Worm (Caenorhabditis elegans) whole organism, young adult: ENCODE data around the gene clec-219.

Source experiments
- B0019.2 ChIP-seq: fragments of 200-800 bp; sonication (Bioruptor generic); conservative IDR thresholded peaks from 2 replicates; pipeline ENCODE4 v1.3.6; 2022; ENCODE audit warnings: missing genetic modification reagents, missing genetic modification characterization, missing compliant biosample characterization
- F22D6.2 ChIP-seq: sonication (generic microtip); optimal IDR thresholded peaks from 2 replicates; lab custom pipeline; 2016; ENCODE audit warnings: mild to moderate bottlenecking, missing genetic modification characterization, missing compliant biosample characterization
- F23B12.7 ChIP-seq: sonication (generic microtip); optimal IDR thresholded peaks from 2 replicates; lab custom pipeline; 2017; ENCODE audit warnings: missing genetic modification characterization, mild to moderate bottlenecking, missing compliant biosample characterization, antibody characterized with exemption, moderate library complexity; ENCODE audit not compliant: insufficient read depth
- F52B5.7 ChIP-seq: sonication (generic microtip); optimal IDR thresholded peaks from 2 replicates; lab custom pipeline; 2016; ENCODE audit warnings: mild to moderate bottlenecking, missing genetic modification characterization, missing compliant biosample characterization
- Y95B8A.8 ChIP-seq: fragments of 200-800 bp; sonication (Bioruptor generic); IDR thresholded peaks from 2 replicates; pipeline ENCODE4 v1.3.6; 2022; ENCODE audit warnings: missing genetic modification reagents, missing genetic modification characterization, missing compliant biosample characterization
- ZK185.1 ChIP-seq: sonication (generic microtip); optimal IDR thresholded peaks from 2 replicates; lab custom pipeline; 2016; ENCODE audit warnings: mild to moderate bottlenecking, missing genetic modification characterization, missing compliant biosample characterization; ENCODE audit not compliant: poor library complexity, severe bottlenecking
- aptf-2 ChIP-seq: fragments of 200-800 bp; sonication (Bioruptor generic); conservative IDR thresholded peaks from 2 replicates; pipeline ENCODE4 v1.3.6; 2022; ENCODE audit warnings: missing genetic modification reagents, missing genetic modification characterization, missing compliant biosample characterization
- attf-6 ChIP-seq: fragments of 200-800 bp; sonication (Bioruptor generic); IDR thresholded peaks from 2 replicates; pipeline ENCODE4 v1.3.6; 2022; ENCODE audit warnings: missing genetic modification reagents, missing genetic modification characterization, missing compliant biosample characterization
- ceh-79 ChIP-seq: sonication (generic microtip); optimal IDR thresholded peaks from 2 replicates; lab custom pipeline; 2017; ENCODE audit warnings: mild to moderate bottlenecking, missing genetic modification characterization, missing compliant biosample characterization
- chd-7 ChIP-seq: sonication (generic microtip); optimal IDR thresholded peaks from 2 replicates; lab custom pipeline; 2016; ENCODE audit warnings: mild to moderate bottlenecking, missing genetic modification characterization, moderate library complexity, missing compliant biosample characterization
- die-1 ChIP-seq: sonication (generic microtip); optimal IDR thresholded peaks from 2 replicates; lab custom pipeline; 2016; ENCODE audit warnings: missing genotype, mild to moderate bottlenecking, missing genetic modification characterization, missing compliant biosample characterization
- dpl-1 ChIP-seq: fragments of 150-350 bp; optimal IDR thresholded peaks from 2 replicates; lab custom pipeline; 2014; ENCODE audit warnings: missing biosample characterization, missing genetic modification reagents, missing genetic modification characterization
- efl-1 ChIP-seq: fragments of 150-350 bp; optimal IDR thresholded peaks from 2 replicates; lab custom pipeline; 2014; ENCODE audit warnings: missing biosample characterization, missing genetic modification reagents, missing genetic modification characterization
- fkh-3 ChIP-seq: sonication (generic microtip); optimal IDR thresholded peaks from 2 replicates; lab custom pipeline; 2016; ENCODE audit warnings: mild to moderate bottlenecking, missing genetic modification characterization, missing compliant biosample characterization
- him-1 ChIP-seq: sonication (generic microtip); optimal IDR thresholded peaks from 2 replicates; lab custom pipeline; 2016; ENCODE audit warnings: missing genotype, missing genetic modification reagents, missing genetic modification characterization, missing compliant biosample characterization
- hlh-12 ChIP-seq: sonication (generic microtip); optimal IDR thresholded peaks from 2 replicates; lab custom pipeline; 2016; ENCODE audit warnings: missing genetic modification characterization, missing compliant biosample characterization
- hmg-1.2 ChIP-seq: fragments of 200-800 bp; sonication (Bioruptor generic); IDR thresholded peaks from 2 replicates; pipeline ENCODE4 v1.3.6; 2022; ENCODE audit warnings: missing genetic modification reagents, missing genetic modification characterization, missing compliant biosample characterization
- hrde-1 ChIP-seq: sonication (generic microtip); optimal IDR thresholded peaks from 2 replicates; lab custom pipeline; 2016; ENCODE audit warnings: missing genetic modification characterization, mild to moderate bottlenecking, missing compliant biosample characterization, moderate library complexity, missing genotype, missing genetic modification reagents, borderline replicate concordance
- let-607 ChIP-seq, 2 experiments: fragments of 200-800 bp in 1 of 2; sonication (Bioruptor generic) in 1 of 2; sonication (generic microtip) in 1 of 2; optimal IDR thresholded peaks; 2 replicates each; lab custom pipeline; 2016 to 2018; ENCODE audit warnings: mild to moderate bottlenecking in 2 of 2, missing compliant biosample characterization in 2 of 2, missing genetic modification characterization in 2 of 2, moderate library complexity in 2 of 2, missing genotype in 1 of 2
- lin-40 ChIP-seq: sonication (generic microtip); optimal IDR thresholded peaks from 2 replicates; lab custom pipeline; 2016; ENCODE audit warnings: missing genetic modification characterization, mild to moderate bottlenecking, missing compliant biosample characterization, missing genotype, missing genetic modification reagents
- lin-54 ChIP-seq: fragments of 200-800 bp; sonication (Bioruptor generic); optimal IDR thresholded peaks from 2 replicates; lab custom pipeline; 2018; ENCODE audit warnings: mild to moderate bottlenecking, missing genetic modification characterization, missing compliant biosample characterization
- lsl-1 ChIP-seq: fragments of 200-800 bp; sonication (Bioruptor generic); optimal IDR thresholded peaks from 2 replicates; lab custom pipeline; 2018; ENCODE audit warnings: mild to moderate bottlenecking, missing genetic modification characterization, moderate library complexity, missing compliant biosample characterization
- madf-10 ChIP-seq: sonication (generic microtip); optimal IDR thresholded peaks from 2 replicates; lab custom pipeline; 2016; ENCODE audit warnings: mild to moderate bottlenecking, missing genetic modification characterization, missing compliant biosample characterization
- madf-6 ChIP-seq: fragments of 200-800 bp; sonication (Bioruptor generic); IDR thresholded peaks from 2 replicates; pipeline ENCODE4 v1.3.6; 2022; ENCODE audit warnings: missing genetic modification reagents, missing genetic modification characterization, missing compliant biosample characterization
- mcd-1 ChIP-seq: fragments of 200-800 bp; sonication (Bioruptor generic); IDR thresholded peaks from 2 replicates; pipeline ENCODE4 v1.3.6; 2022; ENCODE audit warnings: missing genetic modification reagents, missing genetic modification characterization, missing compliant biosample characterization
- nfyb-1 ChIP-seq: fragments of 200-800 bp; sonication (Bioruptor generic); IDR thresholded peaks from 2 replicates; pipeline ENCODE4 v1.3.6; 2022; ENCODE audit warnings: missing genetic modification reagents, missing genetic modification characterization, missing compliant biosample characterization
- nhr-179 ChIP-seq: sonication (generic microtip); optimal IDR thresholded peaks from 2 replicates; lab custom pipeline; 2016; ENCODE audit warnings: mild to moderate bottlenecking, missing genetic modification characterization, missing compliant biosample characterization
- nhr-80 ChIP-seq: sonication (generic microtip); optimal IDR thresholded peaks from 2 replicates; lab custom pipeline; 2016; ENCODE audit warnings: missing genetic modification characterization, missing compliant biosample characterization
- rcor-1 ChIP-seq: fragments of 200-800 bp; sonication (Bioruptor generic); IDR thresholded peaks from 2 replicates; pipeline ENCODE4 v1.3.6; 2022; ENCODE audit warnings: missing genetic modification reagents, missing genetic modification characterization, missing compliant biosample characterization
- snpc-1.1 ChIP-seq: sonication (generic microtip); optimal IDR thresholded peaks from 2 replicates; lab custom pipeline; 2017; ENCODE audit warnings: missing genetic modification characterization, mild to moderate bottlenecking, missing compliant biosample characterization, antibody characterized with exemption, moderate library complexity, missing genotype, missing genetic modification reagents; ENCODE audit not compliant: insufficient read depth
- snpc-1.3 ChIP-seq: sonication (generic microtip); optimal IDR thresholded peaks from 2 replicates; lab custom pipeline; 2017; ENCODE audit warnings: missing genetic modification characterization, mild to moderate bottlenecking, missing compliant biosample characterization, antibody characterized with exemption, moderate library complexity, missing genotype, missing genetic modification reagents; ENCODE audit not compliant: insufficient read depth
- snpc-3.4 ChIP-seq: sonication (generic microtip); optimal IDR thresholded peaks from 2 replicates; lab custom pipeline; 2017; ENCODE audit warnings: missing genetic modification characterization, mild to moderate bottlenecking, missing compliant biosample characterization, antibody characterized with exemption, moderate library complexity, missing genotype, missing genetic modification reagents
- snpc-4 ChIP-seq, 5 experiments: fragments of 150-350 bp in 1 of 5; sonication (generic microtip) in 4 of 5; optimal IDR thresholded peaks; 2 replicates each; lab custom pipeline; 2014 to 2018; ENCODE audit warnings: missing genetic modification characterization in 5 of 5, missing biosample characterization in 3 of 5, antibody characterized with exemption in 2 of 5, mild to moderate bottlenecking in 2 of 5, missing compliant biosample characterization in 2 of 5, missing genotype in 2 of 5, moderate library complexity in 2 of 5, missing genetic modification reagents in 1 of 5
- xnd-1 ChIP-seq: sonication (generic microtip); optimal IDR thresholded peaks from 2 replicates; lab custom pipeline; 2016; ENCODE audit warnings: missing genotype, missing genetic modification reagents, missing genetic modification characterization, missing compliant biosample characterization
- zfh-2 ChIP-seq: fragments of 200-800 bp; sonication (Bioruptor generic); conservative IDR thresholded peaks from 2 replicates; pipeline ENCODE4 v1.3.6; 2022; ENCODE audit warnings: missing genetic modification reagents, missing genetic modification characterization, missing compliant biosample characterization
- zim-3 ChIP-seq: sonication (generic microtip); optimal IDR thresholded peaks from 2 replicates; lab custom pipeline; 2017; ENCODE audit warnings: mild to moderate bottlenecking, missing genetic modification characterization, moderate library complexity, missing compliant biosample characterization
- ztf-18 ChIP-seq: sonication (generic microtip); optimal IDR thresholded peaks from 2 replicates; lab custom pipeline; 2016; ENCODE audit warnings: missing genotype, mild to moderate bottlenecking, missing genetic modification characterization, missing compliant biosample characterization
- ztf-26 ChIP-seq: sonication (generic microtip); optimal IDR thresholded peaks from 2 replicates; lab custom pipeline; 2017; ENCODE audit warnings: missing genetic modification characterization, missing compliant biosample characterization
- ztf-28 ChIP-seq: fragments of 200-800 bp; sonication (Bioruptor generic); IDR thresholded peaks from 2 replicates; pipeline ENCODE4 v1.3.6; 2022; ENCODE audit warnings: missing genetic modification reagents, missing genetic modification characterization, missing compliant biosample characterization

The clec-219 gene

ce11 chrV:8357756-8358155, 39.5 kb downstream of the clec-219 start:
- TF ChIP-seq lin-54 (GFP tag; lab: Kevin White, UChicago) (peak; percentile 14), madf-6 (peak; percentile 19; the same call in 1 of the 2 replicates), let-607 (tag; optimal IDR thresholded peaks at IDR 0.05; lab: Kevin White, UChicago) (no peak), attf-6 (no peak), snpc-4 (GFP tag; optimal IDR thresholded peaks at IDR 0.05; lab: Kevin White, UChicago) (no peak), snpc-4 (tag; optimal IDR thresholded peaks at IDR 0.05; lab: Kevin White, UChicago) (peak in 1 of 4 experiments; percentile 35), hrde-1 (tag; lab: Kevin White, UChicago) (peak; percentile 39), ztf-18 (tag; lab: Kevin White, UChicago) (peak; percentile 25), B0019.2 (GFP tag; lab: Robert Waterston, UW) (no peak), nhr-179 (tag; lab: Kevin White, UChicago) (no peak)

ce11 chrV:8358702-8359101, 40.5 kb downstream of the clec-219 start:
- TF ChIP-seq fkh-3 (no peak), nhr-179 (tag; lab: Kevin White, UChicago) (no peak), F22D6.2 (tag; lab: Kevin White, UChicago) (no peak), ztf-28 (no peak), ceh-79 (tag; lab: Kevin White, UChicago) (no peak), ztf-18 (tag; lab: Kevin White, UChicago) (no peak), chd-7 (no peak), die-1 (no peak), mcd-1 (GFP tag; lab: Robert Waterston, UW) (no peak), nfyb-1 (GFP tag; lab: Robert Waterston, UW) (no peak), rcor-1 (no peak), F52B5.7 (tag; lab: Kevin White, UChicago) (no peak), Y95B8A.8 (GFP tag; lab: Robert Waterston, UW) (no peak), zim-3 (no peak), hmg-1.2 (no peak), lin-54 (GFP tag; lab: Kevin White, UChicago) (no peak), ztf-26 (tag; lab: Kevin White, UChicago) (no peak), madf-10 (no peak), hlh-12 (tag; lab: Kevin White, UChicago) (no peak)
- TF ChIP-seq, all 124 proteins: peak for 0

- TF ChIP-seq lin-40 (tag; lab: Kevin White, UChicago) (peak; percentile 67), ZK185.1 (tag; lab: Kevin White, UChicago) (peak; percentile 12), snpc-1.3 (tag; lab: Kevin White, UChicago) (peak; percentile 20), ztf-18 (tag; lab: Kevin White, UChicago) (peak; percentile 94), dpl-1 (peak; percentile 28), lsl-1 (peak; percentile 42), die-1 (no peak), zfh-2 (no peak), efl-1 (GFP tag; lab: Kevin White, UChicago) (peak; percentile 26), him-1 (tag; lab: Kevin White, UChicago) (peak; percentile 21), F23B12.7 (tag; lab: Kevin White, UChicago) (peak; percentile 74), snpc-4 (GFP tag; optimal IDR thresholded peaks at IDR 0.05; lab: Kevin White, UChicago) (peak; percentile 28), snpc-4 (tag; optimal IDR thresholded peaks at IDR 0.05; lab: Kevin White, UChicago) (peak in 2 of 4 experiments; percentile 72 to 82), snpc-1.1 (tag; lab: Kevin White, UChicago) (peak; percentile 57), xnd-1 (peak; percentile 29), snpc-3.4 (tag; lab: Kevin White, UChicago) (peak; percentile 52), nhr-80 (peak; percentile 67), aptf-2 (GFP tag; lab: Robert Waterston, UW) (no peak), hrde-1 (tag; lab: Kevin White, UChicago) (no peak)
Measured at ce11 chrV:8359113-8359564, 40.9 kb downstream of the clec-219 start, which contains the start of gene mpdu-1. mpdu-1 (minus strand) TSS chrV:8359163.
